Fruit fly (Drosophila melanogaster): ENCODE results near the gene Sidpn.

DNA sequence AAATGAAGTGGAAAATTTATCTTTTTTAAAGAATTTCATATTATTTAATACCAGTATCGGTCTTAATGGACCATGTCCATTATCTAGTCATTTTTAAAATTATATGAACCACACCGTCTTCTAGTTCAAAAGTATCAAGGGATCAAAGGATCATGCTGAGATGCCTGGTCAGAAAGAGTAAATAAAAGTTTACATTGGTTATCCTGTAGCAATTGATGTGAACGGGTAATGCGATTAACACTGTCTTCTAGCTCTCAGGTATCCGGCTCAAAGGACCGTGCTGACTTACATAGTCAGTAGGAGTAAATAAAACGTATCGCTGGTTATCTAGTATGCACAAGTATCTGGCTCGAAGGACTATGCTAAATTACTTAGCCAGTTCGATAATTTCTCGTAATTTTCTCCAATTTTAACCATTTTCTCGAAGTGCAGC is 8.3 kb upstream of the Sidpn start:
- TF ChIP-seq Sox14 (GFP tag; optimal IDR thresholded peaks at IDR 0.05) = no peak
- TF ChIP-seq cyc (GFP tag; optimal IDR thresholded peaks at IDR 0.05) = no peak
- TF ChIP-seq CG3032 (tag; optimal IDR thresholded peaks at IDR 0.05) = peak; percentile 5
- no peak for TF ChIP-seq CG6163 (GFP tag; IDR thresholded peaks at IDR 0.05)
- TF ChIP-seq CG16779 (tag; optimal IDR thresholded peaks at IDR 0.05) = no peak
- TF ChIP-seq CG11294 (GFP tag; IDR thresholded peaks at IDR 0.05) = no peak
- TF ChIP-seq spab (GFP tag; optimal IDR thresholded peaks at IDR 0.05) = no peak
- no peak for TF ChIP-seq CG8319 (GFP tag; optimal IDR thresholded peaks at IDR 0.05)
- peak; percentile 26 for TF ChIP-seq Smox (GFP tag; optimal IDR thresholded peaks at IDR 0.05)
- TF ChIP-seq Hr39 (GFP tag; optimal IDR thresholded peaks at IDR 0.05) = peak; percentile 6
- no peak for TF ChIP-seq fkh (GFP tag; optimal IDR thresholded peaks at IDR 0.05)
- TF ChIP-seq CG6808 (GFP tag; optimal IDR thresholded peaks at IDR 0.05) = peak; percentile 41
- TF ChIP-seq CG6276 (GFP tag; optimal IDR thresholded peaks at IDR 0.05) = no peak

Measured in whole organism, prepupa.